Fruit fly (Drosophila melanogaster): Measurements from ENCODE around the gene CG5966.
A peak's percentile ranks its signal among the peaks of the same experiment; 100 is the strongest.

DNA sequence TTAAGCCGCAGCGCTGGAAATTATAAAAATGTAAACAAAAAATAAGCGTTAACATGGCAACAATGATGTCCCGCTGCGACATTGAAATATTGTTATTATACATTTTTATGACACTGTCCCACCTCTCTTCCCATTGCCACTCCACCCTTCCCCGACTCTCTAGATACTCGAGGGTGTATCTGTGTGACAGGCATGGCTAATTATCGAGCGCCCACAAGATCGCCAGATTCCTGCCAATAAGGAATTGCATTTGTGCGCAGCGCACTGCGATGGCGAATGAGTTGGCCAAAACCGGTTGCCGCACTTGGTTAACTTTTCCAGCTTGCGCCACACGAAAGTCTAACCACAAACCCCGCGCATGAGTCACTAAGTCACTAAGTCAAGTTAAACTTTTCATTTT lies 42.0 kb downstream of the CG5966 start:
- no peak for TF ChIP-seq CG8159 (tag; optimal IDR thresholded peaks at IDR 0.05)
- peak; percentile 29; the same call in 1 of the 3 replicates for TF ChIP-seq CG4496 (GFP tag; IDR thresholded peaks at IDR 0.05)
- TF ChIP-seq EcR (GFP tag; optimal IDR thresholded peaks at IDR 0.05), result no peak
- TF ChIP-seq CG10348 (GFP tag; IDR thresholded peaks at IDR 0.05), result no peak

Data from whole organism, pupa.